Worm (Caenorhabditis elegans) whole organism, early embryonic: ENCODE measurements around the gene F47G9.6.

Experiments used
- B0310.2 ChIP-seq: sonication (generic microtip); optimal IDR thresholded peaks from 2 replicates; lab custom pipeline; 2016; ENCODE audit warnings: mild to moderate bottlenecking, missing genetic modification characterization, missing compliant biosample characterization
- F13C5.2 ChIP-seq: sonication (generic microtip); optimal IDR thresholded peaks from 2 replicates; lab custom pipeline; 2017; ENCODE audit warnings: mild to moderate bottlenecking, missing genetic modification characterization, inconsistent platforms, missing compliant biosample characterization
- aly-1 ChIP-seq: sonication (generic microtip); optimal IDR thresholded peaks from 2 replicates; lab custom pipeline; 2016; ENCODE audit warnings: missing genetic modification characterization, missing compliant biosample characterization
- ama-1 ChIP-seq: fragments of 150-350 bp; optimal IDR thresholded peaks from 2 replicates; lab custom pipeline; 2014
- ceh-13 ChIP-seq: fragments of 200-800 bp; sonication (Bioruptor generic); optimal IDR thresholded peaks from 2 replicates; lab custom pipeline; 2018; ENCODE audit warnings: mild to moderate bottlenecking, missing genetic modification characterization, missing compliant biosample characterization
- ceh-36 ChIP-seq: sonication (generic microtip); optimal IDR thresholded peaks from 2 replicates; lab custom pipeline; 2016; ENCODE audit warnings: missing genetic modification characterization, inconsistent platforms, missing compliant biosample characterization
- ets-7 ChIP-seq: sonication (generic microtip); optimal IDR thresholded peaks from 2 replicates; lab custom pipeline; 2016; ENCODE audit warnings: missing genotype, missing genetic modification characterization, missing compliant biosample characterization
- flt-1 ChIP-seq: fragments of 200-800 bp; sonication (Bioruptor generic); IDR thresholded peaks from 2 replicates; pipeline ENCODE4 v1.3.6; 2022; ENCODE audit warnings: missing genetic modification characterization, missing compliant biosample characterization
- hmbx-1 ChIP-seq: sonication (generic microtip); optimal IDR thresholded peaks from 2 replicates; lab custom pipeline; 2016; ENCODE audit warnings: mild to moderate bottlenecking, missing genetic modification characterization, missing compliant biosample characterization
- hmg-4 ChIP-seq: fragments of 200-800 bp; sonication (Bioruptor generic); optimal IDR thresholded peaks from 2 replicates; lab custom pipeline; 2018; ENCODE audit warnings: mild to moderate bottlenecking, missing genetic modification characterization, missing compliant biosample characterization
- hnd-1 ChIP-seq: sonication (generic microtip); optimal IDR thresholded peaks from 2 replicates; lab custom pipeline; 2016; ENCODE audit warnings: missing genetic modification characterization, missing compliant biosample characterization
- pes-1 ChIP-seq: fragments of 200-800 bp; sonication (Bioruptor generic); IDR thresholded peaks from 2 replicates; pipeline ENCODE4 v1.3.6; 2022; ENCODE audit warnings: missing genetic modification reagents, missing genetic modification characterization, missing compliant biosample characterization
- scrt-1 ChIP-seq: fragments of 200-800 bp; sonication (Bioruptor generic); IDR thresholded peaks from 2 replicates; pipeline ENCODE4 v1.3.6; 2022; ENCODE audit warnings: missing genetic modification characterization, missing compliant biosample characterization
- sea-1 ChIP-seq: fragments of 200-800 bp; sonication (Bioruptor generic); conservative IDR thresholded peaks from 2 replicates; pipeline ENCODE4 v1.3.6; 2022; ENCODE audit warnings: missing genetic modification characterization, missing compliant biosample characterization
- tbx-11 ChIP-seq: fragments of 200-800 bp; sonication (Bioruptor generic); IDR thresholded peaks from 2 replicates; pipeline ENCODE4 v1.3.6; 2022; ENCODE audit warnings: missing genetic modification characterization, missing compliant biosample characterization
- tbx-37 ChIP-seq: fragments of 200-800 bp; sonication (Bioruptor generic); conservative IDR thresholded peaks from 2 replicates; pipeline ENCODE4 v1.3.6; 2022; ENCODE audit warnings: missing genetic modification reagents, missing genetic modification characterization, missing compliant biosample characterization
- tra-4 ChIP-seq: sonication (generic microtip); optimal IDR thresholded peaks from 2 replicates; lab custom pipeline; 2017; ENCODE audit warnings: missing genetic modification characterization, missing compliant biosample characterization

F47G9.6 gene

DNA sequence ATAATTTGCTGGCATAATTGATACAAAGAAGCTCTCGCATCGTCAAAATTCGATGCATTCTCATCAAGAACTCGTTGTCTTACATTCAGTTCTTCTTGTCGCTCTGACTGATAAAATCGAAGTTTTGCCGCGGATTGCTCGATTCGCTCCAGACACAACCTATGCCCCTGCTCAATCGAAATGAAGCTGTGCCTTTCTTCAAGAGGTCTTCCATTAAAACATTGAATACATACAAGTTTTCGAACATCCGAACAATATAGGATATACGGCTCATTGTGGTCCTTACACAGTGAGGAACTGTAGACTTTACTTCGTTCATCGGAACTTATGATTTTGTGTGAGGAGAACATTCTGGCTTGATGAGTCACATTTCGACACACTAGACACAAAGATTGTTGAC, 8.3 kb upstream of the F47G9.6 start:
- TF ChIP-seq scrt-1 (no peak), hmbx-1 (no peak), ets-7 (no peak), hnd-1 (no peak), pes-1 (GFP tag; lab: Robert Waterston, UW) (no peak), ama-1 (lab: Kevin White, UChicago) (no peak), sea-1 (no peak), F13C5.2 (tag; lab: Kevin White, UChicago) (no peak), ceh-13 (no peak), aly-1 (tag; lab: Kevin White, UChicago) (no peak), tra-4 (tag; lab: Kevin White, UChicago) (no peak), tbx-11 (no peak), ceh-36 (tag; lab: Kevin White, UChicago) (no peak), B0310.2 (tag; lab: Kevin White, UChicago) (no peak), hmg-4 (GFP tag; lab: Kevin White, UChicago) (no peak), tbx-37 (GFP tag; lab: Robert Waterston, UW) (no peak), flt-1 (GFP tag; lab: Robert Waterston, UW) (no peak)

DNA sequence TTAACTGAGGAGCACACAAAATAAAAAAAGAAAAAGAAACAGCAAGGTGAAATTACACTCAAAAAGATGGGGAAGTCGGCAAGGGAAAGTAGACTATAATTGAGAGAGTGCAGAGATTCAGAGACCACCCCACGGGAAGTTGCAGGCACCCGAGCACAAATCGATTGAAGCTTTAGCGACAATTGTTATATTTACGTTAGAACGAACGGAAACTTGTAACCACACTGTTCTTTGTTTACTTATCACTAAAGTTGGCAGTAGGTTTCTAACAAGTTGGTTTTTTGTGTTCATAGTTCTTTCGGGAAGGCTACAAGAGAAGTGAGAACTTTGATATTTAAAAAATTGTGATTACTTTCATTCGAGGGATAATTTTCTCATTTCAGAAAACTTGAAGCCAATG, 7.5 kb upstream of the F47G9.6 start, which contains the start of gene F47G9.4:
Gene F47G9.4 (minus strand): TSS at position 98 of the 400 bp plus-strand sequence.
- TF ChIP-seq ama-1 (lab: Kevin White, UChicago) = no peak
- TF ChIP-seq tbx-11 = no peak
- TF ChIP-seq tbx-37 (GFP tag; lab: Robert Waterston, UW) = no peak
- no peak for TF ChIP-seq pes-1 (GFP tag; lab: Robert Waterston, UW)
- no peak for TF ChIP-seq tra-4 (tag; lab: Kevin White, UChicago)
- TF ChIP-seq sea-1 = no peak
- TF ChIP-seq ceh-13 = no peak
- no peak for TF ChIP-seq flt-1 (GFP tag; lab: Robert Waterston, UW)
- TF ChIP-seq hmg-4 (GFP tag; lab: Kevin White, UChicago) = no peak
- no peak for TF ChIP-seq ceh-36 (tag; lab: Kevin White, UChicago)
- no peak for TF ChIP-seq scrt-1

DNA sequence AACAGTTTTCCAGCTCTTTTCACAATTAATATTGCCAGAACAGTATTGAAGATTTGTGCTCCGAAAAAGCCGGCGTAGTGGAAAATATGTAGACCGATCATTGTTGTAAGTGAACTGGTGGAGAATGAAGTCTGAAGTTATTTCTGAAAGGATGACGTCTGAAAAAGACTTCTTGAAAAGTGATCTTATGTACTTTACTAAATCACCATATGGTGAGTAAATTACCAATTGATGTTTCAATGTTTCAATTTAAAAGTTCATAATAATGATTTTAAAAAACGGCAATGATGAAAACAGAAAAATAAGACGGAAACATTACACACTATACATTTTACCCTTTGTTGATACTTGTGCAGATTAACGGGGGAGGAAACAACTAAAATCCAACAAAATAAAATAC, 5.5 kb upstream of the F47G9.6 start, which contains the start of gene str-141:
Gene str-141 (minus strand): TSS at position 101 of the 400 bp plus-strand sequence.
- TF ChIP-seq pes-1 (GFP tag; lab: Robert Waterston, UW) (no peak), tbx-37 (GFP tag; lab: Robert Waterston, UW) (no peak), B0310.2 (tag; lab: Kevin White, UChicago) (no peak), scrt-1 (no peak), flt-1 (GFP tag; lab: Robert Waterston, UW) (no peak), hmbx-1 (no peak), tra-4 (tag; lab: Kevin White, UChicago) (no peak)

DNA sequence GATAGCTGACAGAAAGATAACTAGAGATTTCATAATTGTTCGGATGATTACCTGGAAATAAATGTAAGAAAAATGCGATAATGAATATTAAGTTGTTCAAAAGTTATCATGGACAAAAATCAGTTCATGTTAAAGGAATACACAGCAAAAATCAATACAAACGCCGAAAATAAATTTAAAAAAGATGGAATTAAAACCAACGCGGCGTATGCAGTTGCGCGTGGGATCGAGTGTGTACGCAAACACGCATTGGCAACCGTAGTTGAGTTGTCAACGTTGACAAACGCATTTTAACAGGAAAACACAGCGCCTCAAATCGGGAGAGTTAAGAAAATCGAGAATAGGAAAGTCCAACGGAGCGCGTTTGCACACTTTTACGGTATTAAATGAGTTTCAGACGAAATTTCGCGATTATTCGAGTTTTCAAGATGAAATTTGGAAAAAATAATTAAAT, 2.3 kb upstream of the F47G9.6 start, which contains the start of gene tmed-10:
Gene tmed-10 (minus strand): TSS at position 51 of the 454 bp plus-strand sequence.
- no peak for TF ChIP-seq ama-1 (lab: Kevin White, UChicago)
- TF ChIP-seq scrt-1 = no peak
- peak; percentile 50; the same call in 1 of the 2 replicates for TF ChIP-seq flt-1 (GFP tag; lab: Robert Waterston, UW)

DNA sequence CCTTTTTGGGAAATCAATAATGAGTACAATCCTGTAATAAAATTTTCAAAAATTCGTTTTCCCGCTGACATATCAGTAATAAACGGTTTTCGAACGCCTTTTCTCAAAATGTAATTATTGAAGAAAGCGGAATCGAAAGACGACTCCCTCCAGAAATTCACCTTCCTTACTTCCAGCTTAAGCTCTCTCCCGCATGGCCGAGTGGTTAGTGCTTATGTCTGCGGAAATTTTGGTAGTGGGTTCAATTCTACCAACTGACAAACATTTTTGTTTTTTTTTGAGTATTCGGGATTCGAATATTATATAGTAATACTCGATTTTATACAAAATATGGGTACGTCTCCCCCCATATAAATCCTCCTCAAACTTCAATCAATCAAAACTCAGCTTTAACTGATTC, 2.6 kb downstream of the F47G9.6 start:
- 0 out of 2 replicates have a peak, but pooled peaks have one; percentile 30 for TF ChIP-seq flt-1 (GFP tag; lab: Robert Waterston, UW)

DNA sequence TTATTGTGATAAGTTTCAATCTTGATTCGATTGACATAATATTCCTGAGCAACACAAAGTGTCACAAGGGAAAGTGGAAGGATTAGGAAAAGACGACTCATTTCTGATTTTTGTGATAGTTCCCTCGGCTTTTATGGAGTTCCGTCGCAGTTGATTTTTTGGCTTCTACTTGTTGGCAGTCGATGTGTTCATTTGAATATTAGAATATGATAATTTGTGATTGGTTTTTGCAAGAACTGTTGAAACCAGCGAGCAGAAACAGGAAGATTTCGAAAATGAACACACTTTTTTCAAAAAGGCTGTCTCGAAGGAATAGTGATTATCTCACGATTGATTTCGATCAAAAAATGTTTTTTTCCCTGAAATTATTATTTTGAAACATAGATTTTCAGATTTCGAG, 5.0 kb downstream of the F47G9.6 start, which contains the start of gene T02E9.6:
Gene T02E9.6 (minus strand): TSS at position 101 of the 400 bp plus-strand sequence.
- TF ChIP-seq scrt-1 = no peak

DNA sequence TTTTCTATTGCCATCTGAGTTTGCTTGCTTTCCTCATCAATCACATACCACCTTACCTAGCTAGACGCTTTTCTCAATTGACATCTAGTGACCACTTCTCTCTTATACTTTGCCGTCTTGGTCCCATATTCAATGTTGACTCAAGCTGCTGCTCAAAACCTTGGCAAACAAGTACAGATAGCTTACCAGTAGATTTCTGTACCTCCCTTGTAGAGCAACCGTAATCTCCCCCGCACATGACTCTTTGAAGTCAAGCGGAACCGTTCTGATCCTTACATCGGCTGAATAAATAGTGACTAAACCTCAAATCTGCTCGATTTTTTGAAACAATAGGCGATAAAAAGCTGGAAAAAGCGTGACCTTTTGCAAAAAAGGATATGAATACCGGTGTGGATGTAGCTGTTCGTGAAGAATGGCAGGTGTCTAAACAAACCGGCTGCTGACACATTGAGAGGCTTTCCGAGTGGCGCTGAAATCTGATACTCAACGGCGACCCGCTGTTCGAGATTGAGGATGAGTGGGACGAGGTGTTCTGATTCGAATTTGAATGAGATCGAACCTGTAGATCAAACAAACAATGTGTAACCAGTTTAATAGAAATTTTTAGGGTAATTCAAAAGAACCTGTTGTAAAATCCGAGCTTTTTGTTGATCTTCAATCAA, 6.7 kb downstream of the F47G9.6 start:
- TF ChIP-seq tbx-11 (no peak), scrt-1 (no peak), aly-1 (tag; lab: Kevin White, UChicago) (no peak), hmg-4 (GFP tag; lab: Kevin White, UChicago) (no peak), ceh-13 (no peak), tra-4 (tag; lab: Kevin White, UChicago) (no peak), hnd-1 (no peak), B0310.2 (tag; lab: Kevin White, UChicago) (no peak), ama-1 (lab: Kevin White, UChicago) (no peak), pes-1 (GFP tag; lab: Robert Waterston, UW) (no peak), sea-1 (no peak), tbx-37 (GFP tag; lab: Robert Waterston, UW) (no peak), hmbx-1 (no peak), flt-1 (GFP tag; lab: Robert Waterston, UW) (no peak), ceh-36 (tag; lab: Kevin White, UChicago) (no peak), ets-7 (no peak), F13C5.2 (tag; lab: Kevin White, UChicago) (no peak)

DNA sequence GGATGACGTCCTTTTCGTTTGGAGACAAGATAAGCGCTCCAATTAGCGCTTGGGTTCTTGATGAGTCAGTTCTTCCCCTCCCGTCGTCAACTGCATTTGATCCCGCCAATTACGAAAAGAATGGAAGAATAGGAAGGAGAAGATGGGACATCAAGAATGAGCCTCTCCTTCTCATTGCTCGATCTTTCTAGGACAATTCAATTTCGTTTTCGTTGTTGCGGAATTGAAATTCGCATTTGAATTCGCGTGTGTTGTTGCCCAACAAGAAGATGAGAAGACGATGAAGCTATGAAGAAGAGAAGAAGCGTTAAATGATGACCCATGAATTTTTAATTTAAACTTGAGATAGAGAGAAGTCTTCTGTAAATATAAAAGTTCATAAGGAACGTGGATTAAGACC, 7.7 kb downstream of the F47G9.6 start:
- TF ChIP-seq ceh-36 (tag; lab: Kevin White, UChicago) = no peak
- TF ChIP-seq hnd-1 = no peak
- TF ChIP-seq F13C5.2 (tag; lab: Kevin White, UChicago) = no peak
- TF ChIP-seq ama-1 (lab: Kevin White, UChicago) = no peak
- TF ChIP-seq aly-1 (tag; lab: Kevin White, UChicago) = no peak
- no peak for TF ChIP-seq scrt-1
- TF ChIP-seq ets-7 = no peak
- TF ChIP-seq flt-1 (GFP tag; lab: Robert Waterston, UW) = no peak
- no peak for TF ChIP-seq tra-4 (tag; lab: Kevin White, UChicago)
- no peak for TF ChIP-seq B0310.2 (tag; lab: Kevin White, UChicago)
- no peak for TF ChIP-seq hmbx-1
- TF ChIP-seq tbx-11 = no peak
- TF ChIP-seq pes-1 (GFP tag; lab: Robert Waterston, UW) = no peak
- TF ChIP-seq hmg-4 (GFP tag; lab: Kevin White, UChicago) = no peak
- TF ChIP-seq sea-1 = no peak
- no peak for TF ChIP-seq tbx-37 (GFP tag; lab: Robert Waterston, UW)
- TF ChIP-seq ceh-13 = no peak
